Worm (Caenorhabditis elegans): Measurements from ENCODE around the gene nhr-105.
A peak's percentile ranks its signal among the peaks of the same experiment; 100 is the strongest.

The nhr-105 gene

DNA sequence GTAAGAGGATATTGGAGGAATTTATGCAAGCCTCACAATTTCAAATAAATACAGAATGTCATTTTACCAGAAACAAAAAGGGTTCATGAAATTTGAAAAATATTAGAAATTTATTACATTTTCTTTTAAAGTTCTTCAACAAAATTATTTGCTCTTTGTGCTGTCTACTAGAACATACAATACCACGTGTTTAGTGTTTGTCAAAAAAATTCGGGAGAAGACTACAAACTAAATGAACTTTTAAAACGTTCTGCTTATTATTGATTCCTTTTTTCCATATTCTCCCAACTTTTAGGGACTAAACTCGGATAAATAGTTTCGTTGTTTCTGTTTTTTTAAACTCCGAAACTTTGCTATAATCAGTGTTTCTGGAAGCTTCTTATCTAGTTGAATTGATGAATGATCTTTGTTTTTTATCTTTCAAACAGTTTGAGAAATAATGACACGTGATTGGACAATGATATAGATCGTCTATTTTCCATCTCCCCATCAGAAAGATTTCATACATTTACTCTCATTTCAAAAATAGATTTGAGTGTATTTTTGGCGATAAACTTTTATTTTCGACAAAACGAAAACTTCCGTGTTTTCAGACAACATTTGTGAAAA is 1.2 kb upstream of the nhr-105 start (continued):
- TF ChIP-seq snpc-4 (tag; optimal IDR thresholded peaks at IDR 0.05) (no peak), efl-1 (optimal IDR thresholded peaks at IDR 0.05) (no peak), efl-1 (GFP tag; optimal IDR thresholded peaks at IDR 0.05 in 1 of 2) (peak in 1 of 2 experiments; percentile 84), nhr-19 (GFP tag; conservative IDR thresholded peaks at IDR 0.05) (peak; percentile 57), elt-2 (tag; optimal IDR thresholded peaks at IDR 0.05) (peak; percentile 73), blmp-1 (tag; optimal IDR thresholded peaks at IDR 0.05) (peak; percentile 10), hlh-17 (GFP tag; optimal IDR thresholded peaks at IDR 0.05; ENCODE audit: borderline replicate concordance) (no peak), pag-3 (tag; optimal IDR thresholded peaks at IDR 0.05; ENCODE audit: borderline replicate concordance, insufficient read depth) (no peak), nhr-47 (tag; optimal IDR thresholded peaks at IDR 0.05) (peak; percentile 4), nhr-11 (tag; optimal IDR thresholded peaks at IDR 0.05) (no peak), mep-1 (tag; optimal IDR thresholded peaks at IDR 0.05) (peak; percentile 30), lin-14 (GFP tag; optimal IDR thresholded peaks at IDR 0.05) (peak; percentile 37), ztf-11 (tag; optimal IDR thresholded peaks at IDR 0.05) (no peak), nhr-28 (tag; optimal IDR thresholded peaks at IDR 0.05) (no peak), C16A3.4 (tag; optimal IDR thresholded peaks at IDR 0.05) (no peak), ceh-63 (GFP tag; optimal IDR thresholded peaks at IDR 0.05) (no peak), irx-1 (tag; optimal IDR thresholded peaks at IDR 0.05) (no peak), unc-86 (tag; optimal IDR thresholded peaks at IDR 0.05) (no peak), tlp-1 (tag; optimal IDR thresholded peaks at IDR 0.05) (no peak), snu-23 (GFP tag; optimal IDR thresholded peaks at IDR 0.05) (peak; percentile 50), egl-13 (tag; optimal IDR thresholded peaks at IDR 0.05) (no peak), hlh-4 (tag; optimal IDR thresholded peaks at IDR 0.05) (no peak), efl-3 (GFP tag; optimal IDR thresholded peaks at IDR 0.05) (no peak), unc-62 (GFP tag; optimal IDR thresholded peaks at IDR 0.05) (no peak), lin-35 (GFP tag; optimal IDR thresholded peaks at IDR 0.05) (peak in 1 of 2 experiments; percentile 66), grh-1 (GFP tag; IDR thresholded peaks at IDR 0.05) (peak; percentile 42; the same call in 1 of the 2 replicates), tbx-2 (tag; optimal IDR thresholded peaks at IDR 0.05) (no peak), nhr-85 (tag) (peak; percentile 85)

DNA sequence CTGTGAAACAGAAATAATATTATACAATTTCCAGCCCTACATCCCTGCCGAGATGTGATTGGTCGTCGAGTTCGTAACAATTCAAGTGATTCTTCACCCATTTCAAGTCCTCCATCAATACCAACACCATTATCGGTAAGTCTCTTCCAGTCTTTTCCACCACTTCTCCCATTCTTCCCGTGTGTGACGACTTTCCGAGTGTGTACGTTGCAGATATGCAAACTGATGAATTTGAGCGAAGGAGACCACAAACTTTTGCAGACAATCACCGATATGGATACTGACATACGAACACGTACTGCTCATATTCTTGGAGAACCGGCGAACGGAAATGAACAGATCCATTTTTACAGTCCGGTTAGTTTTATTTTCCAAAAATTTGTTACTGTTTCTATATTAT is 1.6 kb downstream of the nhr-105 start:
- TF ChIP-seq nhr-11 (tag; optimal IDR thresholded peaks at IDR 0.05) (no peak), nhr-85 (tag) (peak; percentile 4), grh-1 (GFP tag; IDR thresholded peaks at IDR 0.05) (0 out of 2 replicates have a peak, but pooled peaks have one; percentile 4), nhr-84 (tag; optimal IDR thresholded peaks at IDR 0.05) (no peak)

DNA sequence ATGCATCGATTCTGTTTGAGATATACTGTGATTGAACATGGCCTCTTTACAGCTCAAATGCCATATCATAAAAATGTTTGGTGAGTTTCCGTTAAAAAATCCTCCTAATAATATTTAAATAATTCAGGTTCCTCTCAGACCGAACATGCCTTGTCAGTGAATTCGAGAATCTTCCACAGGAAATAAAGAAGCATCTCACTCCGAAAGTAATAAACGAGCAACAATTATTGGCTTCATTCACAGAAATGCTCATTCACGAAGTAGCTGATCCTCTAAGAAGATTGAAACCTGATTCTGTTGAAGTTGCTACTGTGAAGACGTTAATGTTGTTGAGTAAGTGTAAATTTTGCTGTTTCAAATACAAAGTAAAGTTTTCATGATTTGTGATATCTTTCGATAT is 2.2 kb downstream of the nhr-105 start:
- no peak for TF ChIP-seq mab-9 (GFP tag; IDR thresholded peaks at IDR 0.05)

DNA sequence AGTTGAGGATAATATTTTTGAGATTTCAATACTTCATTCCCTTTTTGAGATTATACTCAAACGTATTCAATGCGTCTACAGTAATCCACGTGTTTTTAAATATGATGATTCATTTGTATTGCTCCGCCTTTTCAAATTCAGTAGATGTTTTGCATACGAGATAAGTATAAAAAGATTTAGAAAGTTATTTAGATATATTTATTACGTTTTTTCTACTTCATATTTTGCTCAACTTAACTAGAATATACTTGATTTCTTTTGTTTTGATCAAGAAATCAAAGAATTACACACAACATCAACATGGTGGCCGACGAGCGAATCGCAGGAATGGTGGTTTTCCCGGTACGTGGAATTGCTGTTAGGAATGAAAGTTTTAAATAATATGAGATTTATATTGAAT is 7.7 kb downstream of the nhr-105 start, which contains the start of gene srx-50:
Gene srx-50 (plus strand): TSS at position 301 of the 400 bp plus-strand sequence.
- TF ChIP-seq sup-37 (GFP tag; optimal IDR thresholded peaks at IDR 0.05) = no peak
- TF ChIP-seq lin-15B (tag; optimal IDR thresholded peaks at IDR 0.05) = no peak
- no peak for TF ChIP-seq lin-13 (GFP tag; optimal IDR thresholded peaks at IDR 0.05)
- TF ChIP-seq elt-3 (tag; optimal IDR thresholded peaks at IDR 0.05) = no peak
- TF ChIP-seq xbp-1 (tag; optimal IDR thresholded peaks at IDR 0.05) = no peak
- TF ChIP-seq jun-1 (tag; optimal IDR thresholded peaks at IDR 0.05) = no peak
- TF ChIP-seq C16A3.4 (tag; optimal IDR thresholded peaks at IDR 0.05) = no peak
- TF ChIP-seq unc-62 (GFP tag; optimal IDR thresholded peaks at IDR 0.05) = no peak
- TF ChIP-seq vab-15 (tag; optimal IDR thresholded peaks at IDR 0.05) = no peak
- TF ChIP-seq lir-3 (tag; optimal IDR thresholded peaks at IDR 0.05; ENCODE audit: poor library complexity) = no peak
